Fruit fly (Drosophila melanogaster) whole organism, embryonic: ENCODE results near the gene Jhbp16.

Experiments used
- Adf1 ChIP-seq: fragments of 200-800 bp; sonication (Bioruptor generic); IDR thresholded peaks from 2 replicates; pipeline ENCODE4 v1.3.6; 2022; ENCODE audit warnings: missing biosample characterization, missing genetic modification characterization
- Bteb2 ChIP-seq: fragments of 200-800 bp; sonication (Bioruptor generic); optimal IDR thresholded peaks from 2 replicates; lab custom pipeline; 2016; ENCODE audit warnings: missing biosample characterization, missing genetic modification characterization
- C15 ChIP-seq: fragments of 200-800 bp; sonication (Bioruptor generic); IDR thresholded peaks from 3 replicates; pipeline ENCODE4 v1.3.6; 2022; ENCODE audit warnings: missing biosample characterization, missing genetic modification characterization
- CG10147 ChIP-seq: fragments of 200-800 bp; sonication (Bioruptor generic); optimal IDR thresholded peaks from 2 replicates; lab custom pipeline; 2019; ENCODE audit warnings: missing biosample characterization, mild to moderate bottlenecking, missing genetic modification characterization, moderate library complexity
- CG10654 ChIP-seq: fragments of 200-800 bp; sonication (Bioruptor generic); optimal IDR thresholded peaks from 2 replicates; lab custom pipeline; 2016; ENCODE audit warnings: missing biosample characterization, missing genetic modification characterization
- CG13123 ChIP-seq: fragments of 200-800 bp; sonication (Bioruptor generic); optimal IDR thresholded peaks from 2 replicates; lab custom pipeline; 2016; ENCODE audit warnings: missing biosample characterization, missing genetic modification characterization
- CG13424 ChIP-seq: fragments of 200-800 bp; sonication (Bioruptor generic); optimal IDR thresholded peaks from 2 replicates; lab custom pipeline; 2019; ENCODE audit warnings: missing biosample characterization, mild to moderate bottlenecking, missing genetic modification characterization, moderate library complexity
- CG14050 ChIP-seq: fragments of 200-800 bp; sonication (Bioruptor generic); IDR thresholded peaks from 3 replicates; pipeline ENCODE4 v1.3.6; 2022; ENCODE audit warnings: missing biosample characterization, missing genetic modification characterization
- CG14860 ChIP-seq: fragments of 200-800 bp; sonication (Bioruptor generic); IDR thresholded peaks from 3 replicates; pipeline ENCODE4 v1.3.6; 2022; ENCODE audit warnings: missing biosample characterization, missing genetic modification characterization; ENCODE audit not compliant: partially characterized antibody
- CG15479 ChIP-seq: fragments of 200-800 bp; sonication (Bioruptor generic); optimal IDR thresholded peaks from 3 replicates; lab custom pipeline; 2019; ENCODE audit warnings: missing biosample characterization, mild to moderate bottlenecking, missing genetic modification characterization, moderate library complexity
- CG1647 ChIP-seq: fragments of 200-800 bp; sonication (Bioruptor generic); optimal IDR thresholded peaks from 3 replicates; lab custom pipeline; 2016; ENCODE audit warnings: missing biosample characterization, missing genetic modification characterization
- CG17186 ChIP-seq: fragments of 200-800 bp; sonication (Bioruptor generic); optimal IDR thresholded peaks from 3 replicates; lab custom pipeline; 2017; ENCODE audit warnings: missing biosample characterization, missing genetic modification reagents, missing genetic modification characterization
- CG17385 ChIP-seq: fragments of 200-800 bp; sonication (Bioruptor generic); optimal IDR thresholded peaks from 3 replicates; lab custom pipeline; 2018; ENCODE audit warnings: missing biosample characterization, mild to moderate bottlenecking, missing genetic modification characterization
- CG2712 ChIP-seq: fragments of 200-800 bp; optimal IDR thresholded peaks from 3 replicates; lab custom pipeline; 2019; ENCODE audit warnings: missing biosample characterization, mild to moderate bottlenecking, missing genetic modification characterization, moderate library complexity
- CG30403 ChIP-seq: fragments of 200-800 bp; sonication (Bioruptor generic); optimal IDR thresholded peaks from 3 replicates; lab custom pipeline; 2016; ENCODE audit warnings: missing biosample characterization, missing genetic modification characterization
- CG32772 ChIP-seq: fragments of 200-800 bp; sonication (Bioruptor generic); IDR thresholded peaks from 2 replicates; pipeline ENCODE4 v1.3.6; 2022; ENCODE audit warnings: missing biosample characterization, missing genetic modification characterization
- CG42726 ChIP-seq: fragments of 200-800 bp; sonication (Bioruptor generic); IDR thresholded peaks from 2 replicates; pipeline ENCODE4 v1.3.6; 2022; ENCODE audit warnings: missing biosample characterization, missing genetic modification characterization; ENCODE audit not compliant: partially characterized antibody
- CG7745 ChIP-seq: fragments of 200-800 bp; sonication (Bioruptor generic); optimal IDR thresholded peaks from 2 replicates; lab custom pipeline; 2018; ENCODE audit warnings: missing biosample characterization, mild to moderate bottlenecking, missing genetic modification characterization, moderate library complexity
- CG8765 ChIP-seq: fragments of 200-800 bp; sonication (Bioruptor generic); IDR thresholded peaks from 2 replicates; pipeline ENCODE4 v1.3.6; 2022; ENCODE audit warnings: missing biosample characterization, missing genetic modification characterization
- CG9437 ChIP-seq: fragments of 200-800 bp; sonication (Bioruptor generic); optimal IDR thresholded peaks from 2 replicates; lab custom pipeline; 2018; ENCODE audit warnings: missing biosample characterization, mild to moderate bottlenecking, missing genetic modification characterization
- Hr78 ChIP-seq, 2 experiments: fragments of 200-800 bp in 1 of 2; fragments of >200 bp in 1 of 2; sonication (Bioruptor generic) in 1 of 2; optimal IDR thresholded peaks; 2 replicates each; lab custom pipeline; 2017 to 2019; ENCODE audit warnings: missing biosample characterization in 2 of 2, missing genetic modification characterization in 2 of 2, mild to moderate bottlenecking in 1 of 2, moderate library complexity in 1 of 2
- Lpt ChIP-seq: fragments of >200 bp; optimal IDR thresholded peaks from 2 replicates; lab custom pipeline; 2018; ENCODE audit warnings: missing biosample characterization, missing genetic modification characterization
- Mad ChIP-seq: fragments of 200-800 bp; sonication (Bioruptor generic); optimal IDR thresholded peaks from 2 replicates; lab custom pipeline; 2016; ENCODE audit warnings: missing biosample characterization, missing genetic modification characterization
- Mes4 ChIP-seq: fragments of 200-800 bp; sonication (Bioruptor generic); optimal IDR thresholded peaks from 2 replicates; lab custom pipeline; 2016; ENCODE audit warnings: missing biosample characterization, missing genetic modification characterization
- NfI ChIP-seq: fragments of 200-800 bp; sonication (Bioruptor generic); optimal IDR thresholded peaks from 3 replicates; lab custom pipeline; 2018; ENCODE audit warnings: missing biosample characterization, mild to moderate bottlenecking, missing genetic modification characterization, moderate library complexity
- Opbp ChIP-seq: fragments of 200-800 bp; sonication (Bioruptor generic); IDR thresholded peaks from 3 replicates; pipeline ENCODE4 v1.3.6; 2022; ENCODE audit warnings: missing biosample characterization, missing genetic modification characterization; ENCODE audit not compliant: partially characterized antibody
- Poxn ChIP-seq: fragments of 200-800 bp; sonication (Bioruptor generic); IDR thresholded peaks from 2 replicates; pipeline ENCODE4 v1.3.6; 2022; ENCODE audit warnings: missing biosample characterization, missing genetic modification characterization
- Rfx ChIP-seq: fragments of 200-800 bp; sonication (Bioruptor generic); IDR thresholded peaks from 2 replicates; pipeline ENCODE4 v1.3.6; 2022; ENCODE audit warnings: missing biosample characterization, missing genetic modification characterization
- amos ChIP-seq: fragments of 200-800 bp; sonication (Bioruptor generic); IDR thresholded peaks from 2 replicates; pipeline ENCODE4 v1.3.6; 2022; ENCODE audit warnings: missing biosample characterization, missing genetic modification characterization; ENCODE audit not compliant: partially characterized antibody
- ase ChIP-seq: fragments of 200-800 bp; sonication (Bioruptor generic); IDR thresholded peaks from 3 replicates; pipeline ENCODE4 v1.3.6; 2022; ENCODE audit warnings: missing biosample characterization, missing genetic modification characterization
- bcd ChIP-seq: fragments of 200-800 bp; sonication (Bioruptor generic); optimal IDR thresholded peaks from 2 replicates; lab custom pipeline; 2017; ENCODE audit warnings: missing biosample characterization, mild to moderate bottlenecking, missing genetic modification characterization
- bigmax ChIP-seq: fragments of 200-800 bp; sonication (Bioruptor generic); optimal IDR thresholded peaks from 2 replicates; lab custom pipeline; 2018; ENCODE audit warnings: missing biosample characterization, mild to moderate bottlenecking, missing genetic modification characterization
- bowl ChIP-seq: fragments of 200-800 bp; sonication (Bioruptor generic); IDR thresholded peaks from 2 replicates; pipeline ENCODE4 v1.3.6; 2022; ENCODE audit warnings: missing biosample characterization, missing genetic modification characterization
- dati ChIP-seq: fragments of 200-800 bp; sonication (Bioruptor generic); IDR thresholded peaks from 2 replicates; pipeline ENCODE4 v1.3.6; 2022; ENCODE audit warnings: missing biosample characterization, missing genetic modification characterization
- fd96Cb ChIP-seq: fragments of 200-800 bp; sonication (Bioruptor generic); optimal IDR thresholded peaks from 2 replicates; lab custom pipeline; 2018; ENCODE audit warnings: missing biosample characterization, mild to moderate bottlenecking, missing genetic modification characterization, moderate library complexity
- ftz-f1 ChIP-seq: fragments of 200-800 bp; sonication (Bioruptor generic); optimal IDR thresholded peaks from 2 replicates; lab custom pipeline; 2016; ENCODE audit warnings: missing biosample characterization, missing genetic modification characterization
- her ChIP-seq: fragments of 200-800 bp; sonication (Bioruptor generic); optimal IDR thresholded peaks from 2 replicates; lab custom pipeline; 2016; ENCODE audit warnings: missing biosample characterization, missing genetic modification characterization
- inv ChIP-seq: fragments of 200-800 bp; sonication (Bioruptor generic); IDR thresholded peaks from 2 replicates; pipeline ENCODE4 v1.3.6; 2022; ENCODE audit warnings: missing biosample characterization, missing genetic modification characterization; ENCODE audit not compliant: partially characterized antibody
- knrl ChIP-seq: fragments of 200-800 bp; sonication (Bioruptor generic); IDR thresholded peaks from 3 replicates; pipeline ENCODE4 v1.3.6; 2022; ENCODE audit warnings: missing biosample characterization, missing genetic modification characterization; ENCODE audit not compliant: partially characterized antibody
- lbe ChIP-seq: fragments of 200-800 bp; sonication (Bioruptor generic); optimal IDR thresholded peaks from 2 replicates; lab custom pipeline; 2016; ENCODE audit warnings: missing biosample characterization, mild to moderate bottlenecking, missing genetic modification characterization
- lilli ChIP-seq: fragments of 200-800 bp; sonication (Bioruptor generic); optimal IDR thresholded peaks from 3 replicates; lab custom pipeline; 2016; ENCODE audit warnings: missing biosample characterization, missing genetic modification characterization
- onecut ChIP-seq: fragments of 200-800 bp; sonication (Bioruptor generic); IDR thresholded peaks from 2 replicates; pipeline ENCODE4 v1.3.6; 2022; ENCODE audit warnings: missing biosample characterization, missing genetic modification characterization
- p53 ChIP-seq: fragments of 200-800 bp; sonication (Bioruptor generic); optimal IDR thresholded peaks from 2 replicates; lab custom pipeline; 2016; ENCODE audit warnings: missing biosample characterization, missing genetic modification characterization
- sd ChIP-seq: fragments of 200-800 bp; sonication (Bioruptor generic); optimal IDR thresholded peaks from 3 replicates; lab custom pipeline; 2018; ENCODE audit warnings: missing biosample characterization, mild to moderate bottlenecking, missing genetic modification characterization, moderate library complexity
- slbo ChIP-seq: fragments of 200-800 bp; sonication (Bioruptor generic); IDR thresholded peaks from 2 replicates; pipeline ENCODE4 v1.3.6; 2022; ENCODE audit warnings: missing biosample characterization, missing genetic modification characterization
- so ChIP-seq: fragments of 200-800 bp; sonication (Bioruptor generic); IDR thresholded peaks from 3 replicates; pipeline ENCODE4 v1.3.6; 2022; ENCODE audit warnings: missing biosample characterization, missing genetic modification characterization
- stwl ChIP-seq: fragments of 200-800 bp; sonication (Bioruptor generic); optimal IDR thresholded peaks from 3 replicates; lab custom pipeline; 2018; ENCODE audit warnings: missing biosample characterization, mild to moderate bottlenecking, missing genetic modification characterization, moderate library complexity

Gene Jhbp16

dm6 chr3R:21624352-21624954, 39.7 kb upstream of the Jhbp16 start (continued):
- TF ChIP-seq ftz-f1 (GFP tag; lab: Kevin White, UChicago) (peak; percentile 78), Adf1 (GFP tag; lab: Robert Waterston, UW) (no peak), CG32772 (GFP tag; lab: Robert Waterston, UW) (no peak), amos (GFP tag; lab: Robert Waterston, UW) (0 out of 2 replicates have a peak, but pooled peaks have one; percentile 12), CG10147 (no peak), Poxn (no peak), sd (tag; lab: Kevin White, UChicago) (peak; percentile 88), CG42726 (GFP tag; lab: Robert Waterston, UW) (no peak), so (peak; percentile 62; the same call in 1 of the 3 replicates), NfI (no peak), Hr78 (GFP tag; optimal IDR thresholded peaks at IDR 0.05; lab: Kevin White, UChicago) (peak in 1 of 2 experiments; percentile 38), CG17385 (GFP tag; lab: Kevin White, UChicago) (peak; percentile 57), CG8765 (no peak)

dm6 chr3R:21626103-21626897, 37.9 kb upstream of the Jhbp16 start:
- no peak for TF ChIP-seq C15 (GFP tag; lab: Robert Waterston, UW)
- TF ChIP-seq CG1647 (GFP tag; lab: Kevin White, UChicago), result no peak
- TF ChIP-seq Lpt, result no peak
- no peak for TF ChIP-seq Mad (GFP tag; lab: Kevin White, UChicago)
- no peak for TF ChIP-seq CG30403
- no peak for TF ChIP-seq Bteb2 (GFP tag; lab: Kevin White, UChicago)
- TF ChIP-seq CG2712 (tag; lab: Kevin White, UChicago), result peak; percentile 45
- no peak for TF ChIP-seq knrl
- peak; percentile 32 for TF ChIP-seq CG17385 (GFP tag; lab: Kevin White, UChicago)
- TF ChIP-seq inv, result no peak
- TF ChIP-seq CG17186 (GFP tag; lab: Kevin White, UChicago), result no peak
- TF ChIP-seq bcd (GFP tag; lab: Kevin White, UChicago), result no peak
- no peak for TF ChIP-seq CG13424 (tag; lab: Kevin White, UChicago)
- no peak for TF ChIP-seq CG13123 (GFP tag; lab: Kevin White, UChicago)
- peak; percentile 89 for TF ChIP-seq stwl (tag; lab: Kevin White, UChicago)
- no peak for TF ChIP-seq CG14050 (GFP tag; lab: Robert Waterston, UW)
- peak; percentile 1 for TF ChIP-seq bigmax (GFP tag; lab: Kevin White, UChicago)
- no peak for TF ChIP-seq CG7745 (tag; lab: Kevin White, UChicago)
- no peak for TF ChIP-seq Rfx (GFP tag; lab: Robert Waterston, UW)
- no peak for TF ChIP-seq Mes4 (GFP tag; lab: Kevin White, UChicago)
- TF ChIP-seq dati (GFP tag; lab: Robert Waterston, UW), result no peak
- TF ChIP-seq CG15479 (GFP tag; lab: Kevin White, UChicago), result peak; percentile 60
- peak; percentile 22 for TF ChIP-seq lilli (GFP tag; lab: Kevin White, UChicago)
- TF ChIP-seq lbe (GFP tag; lab: Kevin White, UChicago), result peak; percentile 40
- no peak for TF ChIP-seq CG10654 (GFP tag; lab: Kevin White, UChicago)
- no peak for TF ChIP-seq bowl (GFP tag; lab: Robert Waterston, UW)
- TF ChIP-seq p53, result no peak
- peak; percentile 18; the same call in 1 of the 2 replicates for TF ChIP-seq amos (GFP tag; lab: Robert Waterston, UW)
- TF ChIP-seq onecut (GFP tag; lab: Robert Waterston, UW), result no peak
- TF ChIP-seq her, result no peak
- TF ChIP-seq CG14860, result no peak
- no peak for TF ChIP-seq slbo
- no peak for TF ChIP-seq CG9437 (GFP tag; lab: Kevin White, UChicago)
- TF ChIP-seq Opbp (GFP tag; lab: Robert Waterston, UW), result no peak
- no peak for TF ChIP-seq ase (GFP tag; lab: Robert Waterston, UW)
- no peak for TF ChIP-seq fd96Cb (tag; lab: Kevin White, UChicago)
